Worm (Caenorhabditis elegans) whole organism, early embryonic: ENCODE measurements around the gene W06D11.3.

Experiments
- B0310.2 ChIP-seq: sonication (generic microtip); optimal IDR thresholded peaks from 2 replicates; lab custom pipeline; 2016; ENCODE audit warnings: mild to moderate bottlenecking, missing genetic modification characterization, missing compliant biosample characterization
- F13C5.2 ChIP-seq: sonication (generic microtip); optimal IDR thresholded peaks from 2 replicates; lab custom pipeline; 2017; ENCODE audit warnings: mild to moderate bottlenecking, missing genetic modification characterization, inconsistent platforms, missing compliant biosample characterization
- ama-1 ChIP-seq: fragments of 150-350 bp; optimal IDR thresholded peaks from 2 replicates; lab custom pipeline; 2014
- ets-7 ChIP-seq: sonication (generic microtip); optimal IDR thresholded peaks from 2 replicates; lab custom pipeline; 2016; ENCODE audit warnings: missing genotype, missing genetic modification characterization, missing compliant biosample characterization
- flt-1 ChIP-seq: fragments of 200-800 bp; sonication (Bioruptor generic); IDR thresholded peaks from 2 replicates; pipeline ENCODE4 v1.3.6; 2022; ENCODE audit warnings: missing genetic modification characterization, missing compliant biosample characterization
- hmbx-1 ChIP-seq: sonication (generic microtip); optimal IDR thresholded peaks from 2 replicates; lab custom pipeline; 2016; ENCODE audit warnings: mild to moderate bottlenecking, missing genetic modification characterization, missing compliant biosample characterization
- hmg-4 ChIP-seq: fragments of 200-800 bp; sonication (Bioruptor generic); optimal IDR thresholded peaks from 2 replicates; lab custom pipeline; 2018; ENCODE audit warnings: mild to moderate bottlenecking, missing genetic modification characterization, missing compliant biosample characterization
- hnd-1 ChIP-seq: sonication (generic microtip); optimal IDR thresholded peaks from 2 replicates; lab custom pipeline; 2016; ENCODE audit warnings: missing genetic modification characterization, missing compliant biosample characterization
- scrt-1 ChIP-seq: fragments of 200-800 bp; sonication (Bioruptor generic); IDR thresholded peaks from 2 replicates; pipeline ENCODE4 v1.3.6; 2022; ENCODE audit warnings: missing genetic modification characterization, missing compliant biosample characterization
- sea-1 ChIP-seq: fragments of 200-800 bp; sonication (Bioruptor generic); conservative IDR thresholded peaks from 2 replicates; pipeline ENCODE4 v1.3.6; 2022; ENCODE audit warnings: missing genetic modification characterization, missing compliant biosample characterization
- tbx-11 ChIP-seq: fragments of 200-800 bp; sonication (Bioruptor generic); IDR thresholded peaks from 2 replicates; pipeline ENCODE4 v1.3.6; 2022; ENCODE audit warnings: missing genetic modification characterization, missing compliant biosample characterization

- TF ChIP-seq ama-1 (lab: Kevin White, UChicago) (no peak), ets-7 (tag; lab: Kevin White, UChicago) (no peak), tbx-11 (GFP tag; lab: Robert Waterston, UW) (no peak), F13C5.2 (no peak), scrt-1 (GFP tag; lab: Robert Waterston, UW) (no peak), sea-1 (no peak), B0310.2 (tag; lab: Kevin White, UChicago) (no peak), hmbx-1 (no peak), hnd-1 (tag; lab: Kevin White, UChicago) (no peak), flt-1 (GFP tag; lab: Robert Waterston, UW) (no peak), hmg-4 (no peak)
These were observed 49.8 kb downstream of the W06D11.3 start, which contains the start of gene F42F12.14 for ce11 chrX:12348329-12348728.
